Worm (Caenorhabditis elegans) whole organism, L4/young adult: ENCODE measurements around the gene cka-1.

ENCODE experiments used
- W03F9.2 ChIP-seq: fragments of 150-350 bp; optimal IDR thresholded peaks from 2 replicates; lab custom pipeline; 2014; ENCODE audit warnings: missing biosample characterization, missing genetic modification characterization
- dao-5 ChIP-seq: sonication (generic microtip); optimal IDR thresholded peaks from 2 replicates; lab custom pipeline; 2016; ENCODE audit warnings: missing genotype, missing genetic modification characterization, moderate library complexity, missing compliant biosample characterization
- him-1 ChIP-seq: sonication (generic microtip); optimal IDR thresholded peaks from 2 replicates; lab custom pipeline; 2016; ENCODE audit warnings: missing genotype, missing genetic modification reagents, missing genetic modification characterization, missing compliant biosample characterization

- no peak for TF ChIP-seq dao-5 (tag; lab: Kevin White, UChicago)
- TF ChIP-seq W03F9.2 (tag; lab: Kevin White, UChicago): no peak
- no peak for TF ChIP-seq him-1
Observed at ce11 chrIV:9766250-9766649, 28.8 kb upstream of the cka-1 start, which contains the start of gene ssp-36.
